Worm (Caenorhabditis elegans): ENCODE results near the gene Y39A3CL.4.

Gene Y39A3CL.4

DNA sequence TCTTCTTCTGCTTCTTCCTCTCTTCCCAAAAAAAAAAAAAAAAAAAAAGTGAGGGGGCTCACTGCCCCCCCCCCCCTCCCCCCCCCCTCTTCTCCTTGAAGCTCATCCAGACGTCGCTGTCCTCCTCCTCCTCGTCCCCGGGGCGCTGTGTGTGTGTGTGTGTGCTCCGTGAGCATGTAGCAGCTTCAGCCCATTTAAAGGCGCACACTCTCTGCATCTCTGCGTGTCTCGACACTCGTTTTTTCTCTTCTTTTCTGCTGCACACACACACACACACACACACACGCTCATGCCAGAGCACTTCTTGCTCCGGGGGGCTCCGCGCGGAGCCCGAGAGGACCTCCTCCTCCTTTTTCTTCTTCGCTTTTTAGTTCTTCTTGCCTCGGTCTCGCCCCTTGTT is 7.9 kb upstream of the Y39A3CL.4 start:
- TF ChIP-seq ces-1 (GFP tag; optimal IDR thresholded peaks at IDR 0.05) (peak; percentile 57), nhr-2 (tag; optimal IDR thresholded peaks at IDR 0.05) (no peak)

DNA sequence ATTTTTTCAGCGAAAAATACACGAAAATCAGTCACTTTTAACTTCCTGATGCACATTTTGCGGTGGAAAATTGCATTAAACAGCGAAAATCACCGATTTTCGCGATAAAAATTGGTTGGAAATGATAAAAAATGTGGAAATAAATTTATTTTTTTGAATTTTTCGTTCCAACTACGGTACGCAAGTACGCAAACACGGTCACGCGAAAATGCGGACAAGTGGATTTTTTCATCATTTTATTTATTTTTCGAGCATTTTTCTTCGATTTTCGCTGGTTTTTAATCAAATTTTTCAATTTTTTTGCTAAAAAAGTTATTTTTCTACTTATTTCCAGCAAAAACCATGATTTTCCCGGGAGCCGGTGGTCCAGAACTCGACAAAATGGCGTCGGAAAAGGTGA is 401 bp downstream of the Y39A3CL.4 start, which contains the start of gene Y39A3CL.3:
Gene Y39A3CL.3 (plus strand): TSS at position 335 of the 400 bp plus-strand sequence.
- TF ChIP-seq ces-1 (GFP tag; optimal IDR thresholded peaks at IDR 0.05), result peak; percentile 25
- no peak for TF ChIP-seq drap-1 (GFP tag; optimal IDR thresholded peaks at IDR 0.05)
- peak; percentile 94 for TF ChIP-seq lsy-2 (tag; optimal IDR thresholded peaks at IDR 0.05)
- no peak for TF ChIP-seq tbx-8 (GFP tag; optimal IDR thresholded peaks at IDR 0.05)

DNA sequence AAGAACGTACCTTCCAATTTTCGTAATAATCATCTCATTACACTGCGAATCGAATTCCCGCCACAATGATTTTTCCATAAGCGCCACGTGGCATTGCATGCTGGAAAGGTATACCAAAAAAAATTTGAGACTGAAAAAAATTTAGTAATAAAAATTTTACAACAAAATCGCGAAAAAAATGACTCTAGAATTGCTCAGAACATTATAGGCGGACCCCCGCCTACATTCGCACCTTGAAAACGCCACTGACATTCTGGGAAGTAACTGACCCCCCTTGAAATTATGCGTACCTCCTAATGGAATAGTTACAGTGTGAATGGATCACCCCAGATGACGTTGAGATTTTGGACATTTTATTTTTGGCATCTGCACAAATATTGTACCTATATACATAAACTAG is 7.9 kb downstream of the Y39A3CL.4 start, which contains the start of gene tbx-43:
Gene tbx-43 (minus strand): TSS at position 101 of the 400 bp plus-strand sequence.
- TF ChIP-seq bed-3 (GFP tag; optimal IDR thresholded peaks at IDR 0.05) (no peak), sem-2 (GFP tag; optimal IDR thresholded peaks at IDR 0.05) (no peak), ceh-43 (GFP tag; optimal IDR thresholded peaks at IDR 0.05) (no peak), unc-120 (tag; optimal IDR thresholded peaks at IDR 0.05; ENCODE audit: poor library complexity, severe bottlenecking) (no peak), ces-1 (GFP tag; optimal IDR thresholded peaks at IDR 0.05) (no peak), ztf-11 (tag; optimal IDR thresholded peaks at IDR 0.05) (no peak), elt-3 (tag; optimal IDR thresholded peaks at IDR 0.05) (no peak), nhr-237 (tag; optimal IDR thresholded peaks at IDR 0.05) (no peak), lin-32 (GFP tag; optimal IDR thresholded peaks at IDR 0.05) (no peak), unc-62 (GFP tag; optimal IDR thresholded peaks at IDR 0.05) (no peak), unc-39 (tag; optimal IDR thresholded peaks at IDR 0.05) (no peak), ceh-83 (GFP tag; optimal IDR thresholded peaks at IDR 0.05) (no peak)

DNA sequence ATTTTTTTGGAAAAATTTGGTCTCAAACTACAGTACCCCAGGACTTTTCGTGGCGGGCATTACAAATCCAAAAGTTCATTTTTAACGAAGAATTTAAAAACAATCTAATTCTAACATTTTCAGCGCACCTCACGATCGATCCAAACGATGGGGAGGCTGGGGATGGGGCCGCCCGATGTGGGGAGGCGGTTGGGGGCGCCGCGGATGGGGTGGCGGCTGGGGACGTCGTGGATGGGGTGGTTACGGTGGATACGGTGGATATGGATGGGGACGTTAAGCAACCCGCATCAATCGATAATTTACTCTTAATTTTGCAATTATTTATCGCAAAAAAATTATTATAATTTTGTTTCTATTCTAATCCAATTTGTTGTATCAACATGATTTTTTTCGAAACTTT is 13.4 kb downstream of the Y39A3CL.4 start:
- TF ChIP-seq ztf-11 (tag; optimal IDR thresholded peaks at IDR 0.05) (no peak), mls-2 (tag; optimal IDR thresholded peaks at IDR 0.05) (no peak)

DNA sequence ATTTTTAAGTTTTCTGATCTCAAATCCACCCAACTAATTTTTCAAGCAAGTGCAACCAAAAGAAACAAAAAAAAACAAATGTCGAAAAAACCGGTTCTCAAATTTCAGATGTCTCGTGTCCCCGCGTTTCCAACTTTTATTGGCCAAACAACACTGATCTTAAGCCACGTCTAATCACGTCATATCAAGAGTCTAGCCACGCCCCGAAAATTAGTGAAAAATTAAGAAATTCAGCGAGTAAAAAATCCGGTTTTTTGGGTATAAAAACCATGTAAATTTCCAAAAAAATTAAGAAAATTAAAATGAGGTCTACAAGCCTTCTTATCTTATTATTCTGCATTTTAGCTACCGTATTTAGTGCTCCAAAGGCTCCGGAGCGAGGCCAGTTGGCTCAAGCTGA is 14.6 kb downstream of the Y39A3CL.4 start, which contains the start of gene cnc-6:
Gene cnc-6 (plus strand): TSS at position 301 of the 400 bp plus-strand sequence.
- TF ChIP-seq mep-1 (tag; optimal IDR thresholded peaks at IDR 0.05) (no peak), mab-5 (tag; optimal IDR thresholded peaks at IDR 0.05) (no peak), sptf-1 (tag; optimal IDR thresholded peaks at IDR 0.05) (no peak), ceh-83 (GFP tag; optimal IDR thresholded peaks at IDR 0.05) (no peak), unc-120 (tag; optimal IDR thresholded peaks at IDR 0.05; ENCODE audit: poor library complexity, severe bottlenecking) (no peak), M03D4.4 (tag; optimal IDR thresholded peaks at IDR 0.05) (no peak), lsy-2 (tag; optimal IDR thresholded peaks at IDR 0.05) (no peak), snpc-4 (tag; optimal IDR thresholded peaks at IDR 0.05) (no peak), mls-2 (tag; optimal IDR thresholded peaks at IDR 0.05) (no peak), zip-8 (tag; optimal IDR thresholded peaks at IDR 0.05) (no peak), ham-2 (GFP tag; optimal IDR thresholded peaks at IDR 0.05) (no peak), elt-1 (tag; optimal IDR thresholded peaks at IDR 0.05; ENCODE audit: borderline replicate concordance, insufficient read depth) (no peak), ces-1 (GFP tag; optimal IDR thresholded peaks at IDR 0.05) (no peak), unc-62 (GFP tag; optimal IDR thresholded peaks at IDR 0.05) (no peak), flh-1 (GFP tag; optimal IDR thresholded peaks at IDR 0.05) (no peak), bed-3 (GFP tag; optimal IDR thresholded peaks at IDR 0.05) (no peak), nhr-237 (tag; optimal IDR thresholded peaks at IDR 0.05) (no peak), ceh-39 (tag; optimal IDR thresholded peaks at IDR 0.05) (no peak)

DNA sequence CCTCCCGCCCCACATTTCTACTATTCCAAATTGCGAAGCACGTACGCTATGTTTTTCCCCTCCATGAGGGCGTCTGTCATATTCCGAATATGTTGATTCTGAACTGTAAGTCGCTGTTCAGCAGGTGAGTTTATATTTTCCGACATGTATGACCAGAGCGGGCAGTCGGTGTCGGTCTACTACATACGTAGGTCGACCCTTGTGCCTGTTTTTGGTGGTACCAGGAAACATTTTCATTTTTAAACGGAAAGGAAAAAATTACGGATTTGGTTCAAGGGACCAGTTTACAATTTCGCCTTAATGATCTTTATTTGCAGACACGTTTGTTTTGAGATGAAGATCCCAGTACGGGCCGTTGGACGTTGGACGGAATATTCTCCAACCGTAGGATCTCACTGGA is 19.2 kb downstream of the Y39A3CL.4 start, which contains the start of gene Y46E12A.2:
Gene Y46E12A.2 (plus strand): TSS at position 301 of the 400 bp plus-strand sequence.
- no peak for TF ChIP-seq flh-1 (GFP tag; optimal IDR thresholded peaks at IDR 0.05)
- TF ChIP-seq cnd-1 (tag; optimal IDR thresholded peaks at IDR 0.05), result no peak
- TF ChIP-seq mls-2 (tag; optimal IDR thresholded peaks at IDR 0.05), result no peak
- TF ChIP-seq nhr-28 (tag; optimal IDR thresholded peaks at IDR 0.05), result no peak
- TF ChIP-seq lin-13 (tag; optimal IDR thresholded peaks at IDR 0.05), result no peak
- TF ChIP-seq sem-2 (GFP tag; optimal IDR thresholded peaks at IDR 0.05), result no peak
- no peak for TF ChIP-seq M03D4.4 (tag; optimal IDR thresholded peaks at IDR 0.05)
- no peak for TF ChIP-seq snpc-4 (tag; optimal IDR thresholded peaks at IDR 0.05)
- TF ChIP-seq lin-32 (GFP tag; optimal IDR thresholded peaks at IDR 0.05), result no peak
- no peak for TF ChIP-seq ceh-39 (tag; optimal IDR thresholded peaks at IDR 0.05)

Data from whole organism, mixed stage, embryonic.